Fruit fly (Drosophila melanogaster) whole organism, embryonic: Measurements from ENCODE around the gene Art1.

Source experiments
- Asciz ChIP-seq: fragments of 200-800 bp; sonication (Bioruptor generic); optimal IDR thresholded peaks from 2 replicates; lab custom pipeline; 2017; ENCODE audit warnings: missing biosample characterization, mild to moderate bottlenecking, missing genetic modification characterization, missing genetic modification reagents
- Atf3 ChIP-seq: fragments of 200-800 bp; sonication (Bioruptor generic); optimal IDR thresholded peaks from 3 replicates; lab custom pipeline; 2016; ENCODE audit warnings: missing biosample characterization, missing genetic modification characterization
- Awh ChIP-seq: fragments of 200-800 bp; sonication (Bioruptor generic); IDR thresholded peaks from 2 replicates; pipeline ENCODE4, ENCODE4 v1.3.6; 2022; ENCODE audit warnings: missing biosample characterization, missing genetic modification characterization
- BtbVII ChIP-seq: fragments of 200-800 bp; sonication (Bioruptor generic); optimal IDR thresholded peaks from 3 replicates; lab custom pipeline; 2017; ENCODE audit warnings: missing biosample characterization, mild to moderate bottlenecking, missing genetic modification characterization
- CG11560 ChIP-seq: fragments of 200-800 bp; sonication (Bioruptor generic); IDR thresholded peaks from 3 replicates; pipeline ENCODE4 v1.3.6; 2022; ENCODE audit warnings: missing biosample characterization, missing genetic modification characterization
- CG12219 ChIP-seq: fragments of 200-800 bp; sonication (Bioruptor generic); optimal IDR thresholded peaks from 3 replicates; lab custom pipeline; 2018; ENCODE audit warnings: missing biosample characterization, mild to moderate bottlenecking, missing genetic modification characterization
- CG12942 ChIP-seq: fragments of 200-800 bp; sonication (Bioruptor generic); optimal IDR thresholded peaks from 3 replicates; lab custom pipeline; 2016; ENCODE audit warnings: missing biosample characterization, missing genetic modification characterization
- CG13624 ChIP-seq: fragments of 200-800 bp; sonication (Bioruptor generic); optimal IDR thresholded peaks from 2 replicates; lab custom pipeline; 2016; ENCODE audit warnings: missing biosample characterization, missing genetic modification characterization
- CG15011 ChIP-seq: fragments of 200-800 bp; sonication (Bioruptor generic); optimal IDR thresholded peaks from 3 replicates; lab custom pipeline; 2018; ENCODE audit warnings: missing biosample characterization, mild to moderate bottlenecking, missing genetic modification characterization
- CG1602 ChIP-seq: fragments of 200-800 bp; sonication (Bioruptor generic); optimal IDR thresholded peaks from 3 replicates; lab custom pipeline; 2016; ENCODE audit warnings: missing biosample characterization, missing genetic modification characterization
- CG18476 ChIP-seq: fragments of 200-800 bp; sonication (Bioruptor generic); optimal IDR thresholded peaks from 2 replicates; lab custom pipeline; 2016; ENCODE audit warnings: missing biosample characterization, mild to moderate bottlenecking, missing genetic modification characterization
- CG31365 ChIP-seq: fragments of 200-800 bp; sonication (Bioruptor generic); optimal IDR thresholded peaks from 2 replicates; lab custom pipeline; 2018; ENCODE audit warnings: missing biosample characterization, mild to moderate bottlenecking, missing genetic modification characterization
- CG32532 ChIP-seq: fragments of 200-800 bp; sonication (Bioruptor generic); IDR thresholded peaks from 2 replicates; pipeline ENCODE4 v1.3.6; 2022; ENCODE audit warnings: missing biosample characterization, missing genetic modification characterization
- CG33213 ChIP-seq: fragments of 200-800 bp; sonication (Bioruptor generic); optimal IDR thresholded peaks from 3 replicates; lab custom pipeline; 2016; ENCODE audit warnings: missing biosample characterization, missing genetic modification characterization
- CG5180 ChIP-seq: fragments of 200-800 bp; sonication (Bioruptor generic); optimal IDR thresholded peaks from 3 replicates; lab custom pipeline; 2017; ENCODE audit warnings: missing biosample characterization, missing genetic modification characterization, mild to moderate bottlenecking, moderate library complexity, missing genetic modification reagents
- CG6272 ChIP-seq: fragments of 200-800 bp; sonication (Bioruptor generic); IDR thresholded peaks from 2 replicates; pipeline ENCODE4 v1.3.6; 2022; ENCODE audit warnings: missing biosample characterization, missing genetic modification characterization
- CG7372 ChIP-seq: fragments of 200-800 bp; sonication (Bioruptor generic); IDR thresholded peaks from 2 replicates; pipeline ENCODE4 v1.3.6; 2022; ENCODE audit warnings: missing biosample characterization, missing genetic modification characterization
- CG7745 ChIP-seq: fragments of 200-800 bp; sonication (Bioruptor generic); optimal IDR thresholded peaks from 2 replicates; lab custom pipeline; 2018; ENCODE audit warnings: missing biosample characterization, mild to moderate bottlenecking, missing genetic modification characterization, moderate library complexity
- CG8281 ChIP-seq: fragments of 200-800 bp; sonication (Bioruptor generic); optimal IDR thresholded peaks from 2 replicates; lab custom pipeline; 2018; ENCODE audit warnings: missing biosample characterization, mild to moderate bottlenecking, missing genetic modification characterization, moderate library complexity
- CG8765 ChIP-seq: fragments of 200-800 bp; sonication (Bioruptor generic); IDR thresholded peaks from 2 replicates; pipeline ENCODE4 v1.3.6; 2022; ENCODE audit warnings: missing biosample characterization, missing genetic modification characterization
- Camta ChIP-seq: fragments of 200-800 bp; sonication (Bioruptor generic); optimal IDR thresholded peaks from 2 replicates; lab custom pipeline; 2016; ENCODE audit warnings: missing biosample characterization, missing genetic modification characterization
- Deaf1 ChIP-seq: fragments of 200-800 bp; optimal IDR thresholded peaks from 3 replicates; lab custom pipeline; 2019; ENCODE audit warnings: missing biosample characterization, mild to moderate bottlenecking, missing genetic modification characterization, moderate library complexity
- Dref ChIP-seq: fragments of 200-800 bp; sonication (Bioruptor generic); IDR thresholded peaks from 2 replicates; pipeline ENCODE4 v1.3.6; 2022; ENCODE audit warnings: missing biosample characterization, missing genetic modification characterization
- ERR ChIP-seq: fragments of 200-800 bp; sonication (Bioruptor generic); optimal IDR thresholded peaks from 2 replicates; lab custom pipeline; 2016; ENCODE audit warnings: missing biosample characterization, missing genetic modification characterization
- HHEX ChIP-seq: fragments of 200-800 bp; sonication (Bioruptor generic); optimal IDR thresholded peaks from 3 replicates; lab custom pipeline; 2017; ENCODE audit warnings: missing biosample characterization, mild to moderate bottlenecking, missing genetic modification characterization, missing genetic modification reagents
- Hr78 ChIP-seq, 2 experiments: fragments of 200-800 bp in 1 of 2; fragments of >200 bp in 1 of 2; sonication (Bioruptor generic) in 1 of 2; optimal IDR thresholded peaks; 2 replicates each; lab custom pipeline; 2017 to 2019; ENCODE audit warnings: missing biosample characterization in 2 of 2, missing genetic modification characterization in 2 of 2, mild to moderate bottlenecking in 1 of 2, moderate library complexity in 1 of 2
- Lhr ChIP-seq: fragments of 200-800 bp; sonication (Bioruptor generic); optimal IDR thresholded peaks from 3 replicates; lab custom pipeline; 2017; ENCODE audit warnings: mild to moderate bottlenecking, missing biosample characterization, missing genetic modification reagents, missing genetic modification characterization
- Max ChIP-seq: fragments of 200-800 bp; sonication (Bioruptor generic); optimal IDR thresholded peaks from 2 replicates; lab custom pipeline; 2016; ENCODE audit warnings: missing biosample characterization, mild to moderate bottlenecking, missing genetic modification characterization
- Myb ChIP-seq: fragments of 200-800 bp; sonication (Bioruptor generic); optimal IDR thresholded peaks from 2 replicates; lab custom pipeline; 2016; ENCODE audit warnings: missing biosample characterization, missing genetic modification characterization
- Nf-YA ChIP-seq: fragments of 200-800 bp; sonication (Bioruptor generic); IDR thresholded peaks from 2 replicates; pipeline ENCODE4 v1.3.6; 2022; ENCODE audit warnings: missing biosample characterization, missing genetic modification characterization
- Nf-YB ChIP-seq: fragments of 200-800 bp; sonication (Bioruptor generic); optimal IDR thresholded peaks from 3 replicates; lab custom pipeline; 2019; ENCODE audit warnings: missing biosample characterization, mild to moderate bottlenecking, missing genetic modification characterization, moderate library complexity
- NfI ChIP-seq: fragments of 200-800 bp; sonication (Bioruptor generic); optimal IDR thresholded peaks from 3 replicates; lab custom pipeline; 2018; ENCODE audit warnings: missing biosample characterization, mild to moderate bottlenecking, missing genetic modification characterization, moderate library complexity
- Oaz ChIP-seq: fragments of 200-800 bp; sonication (Bioruptor generic); IDR thresholded peaks from 2 replicates; pipeline ENCODE4 v1.3.6; 2022; ENCODE audit warnings: missing biosample characterization, missing genetic modification characterization
- Oli ChIP-seq: fragments of 200-800 bp; sonication (Bioruptor generic); optimal IDR thresholded peaks from 2 replicates; lab custom pipeline; 2018; ENCODE audit warnings: missing biosample characterization, mild to moderate bottlenecking, missing genetic modification characterization, moderate library complexity
- Opbp ChIP-seq: fragments of 200-800 bp; sonication (Bioruptor generic); IDR thresholded peaks from 3 replicates; pipeline ENCODE4 v1.3.6; 2022; ENCODE audit warnings: missing biosample characterization, missing genetic modification characterization; ENCODE audit not compliant: partially characterized antibody
- Scr ChIP-seq: fragments of 200-800 bp; sonication (Bioruptor generic); IDR thresholded peaks from 2 replicates; pipeline ENCODE4 v1.3.6; 2022; ENCODE audit warnings: missing biosample characterization, missing genetic modification characterization; ENCODE audit not compliant: partially characterized antibody
- Trl ChIP-seq, 3 experiments: fragments of >200 bp in 2 of 3; fragments of 200-800 bp in 1 of 3; sonication (Bioruptor generic) in 1 of 3; optimal IDR thresholded peaks; 2 replicates in 1 of 3; 3 replicates in 2 of 3; lab custom pipeline; 2016 to 2017; ENCODE audit warnings: missing biosample characterization in 1 of 3, missing genetic modification characterization in 1 of 3
- ab ChIP-seq: fragments of 200-800 bp; sonication (Bioruptor generic); optimal IDR thresholded peaks from 2 replicates; lab custom pipeline; 2016; ENCODE audit warnings: missing biosample characterization, missing genetic modification characterization
- al ChIP-seq: fragments of 200-800 bp; sonication (Bioruptor generic); IDR thresholded peaks from 2 replicates; pipeline ENCODE4 v1.3.6; 2022; ENCODE audit warnings: missing biosample characterization, missing genetic modification characterization
- bigmax ChIP-seq: fragments of 200-800 bp; sonication (Bioruptor generic); optimal IDR thresholded peaks from 2 replicates; lab custom pipeline; 2018; ENCODE audit warnings: missing biosample characterization, mild to moderate bottlenecking, missing genetic modification characterization
- cas ChIP-seq: fragments of 200-800 bp; sonication (Bioruptor generic); IDR thresholded peaks from 2 replicates; pipeline ENCODE4 v1.3.6; 2022; ENCODE audit warnings: missing biosample characterization, missing genetic modification characterization
- danr ChIP-seq: fragments of 200-800 bp; sonication (Bioruptor generic); IDR thresholded peaks from 2 replicates; pipeline ENCODE4 v1.3.6; 2022; ENCODE audit warnings: missing biosample characterization, missing genetic modification characterization
- fu2 ChIP-seq: fragments of 200-800 bp; sonication (Bioruptor generic); optimal IDR thresholded peaks from 2 replicates; lab custom pipeline; 2016; ENCODE audit warnings: missing biosample characterization, missing genetic modification characterization
- hbn ChIP-seq: fragments of 200-800 bp; sonication (Bioruptor generic); IDR thresholded peaks from 2 replicates; pipeline ENCODE4 v1.3.6; 2022; ENCODE audit warnings: missing biosample characterization, missing genetic modification characterization; ENCODE audit not compliant: partially characterized antibody
- mirr ChIP-seq: fragments of 200-800 bp; sonication (Bioruptor generic); optimal IDR thresholded peaks from 3 replicates; lab custom pipeline; 2018; ENCODE audit warnings: missing biosample characterization, mild to moderate bottlenecking, missing genetic modification characterization
- pros ChIP-seq: fragments of 200-800 bp; sonication (Bioruptor generic); optimal IDR thresholded peaks from 3 replicates; lab custom pipeline; 2019; ENCODE audit warnings: missing biosample characterization, mild to moderate bottlenecking, missing genetic modification characterization, moderate library complexity
- twi ChIP-seq: fragments of 200-800 bp; optimal IDR thresholded peaks from 2 replicates; lab custom pipeline; 2019; ENCODE audit warnings: missing biosample characterization, mild to moderate bottlenecking, missing genetic modification characterization, moderate library complexity
- zen ChIP-seq: fragments of 200-800 bp; sonication (Bioruptor generic); optimal IDR thresholded peaks from 3 replicates; lab custom pipeline; 2018; ENCODE audit warnings: missing biosample characterization, mild to moderate bottlenecking, missing genetic modification characterization, moderate library complexity
- zf30C ChIP-seq: fragments of 200-800 bp; sonication (Bioruptor generic); optimal IDR thresholded peaks from 3 replicates; lab custom pipeline; 2018; ENCODE audit warnings: missing biosample characterization, mild to moderate bottlenecking, missing genetic modification characterization
- zfh2 ChIP-seq: fragments of 200-800 bp; sonication (Bioruptor generic); optimal IDR thresholded peaks from 2 replicates; lab custom pipeline; 2016; ENCODE audit warnings: missing biosample characterization, missing genetic modification characterization

Gene Art1

dm6 chr3R:10784058-10784499 is 3.9 kb downstream of the Art1 start, which contains the start of the genes mRpL37 and Rbp1 (continued):
- TF ChIP-seq Oaz (GFP tag; lab: Robert Waterston, UW) = no peak
- TF ChIP-seq Hr78 (GFP tag; optimal IDR thresholded peaks at IDR 0.05; lab: Kevin White, UChicago) = no peak
- TF ChIP-seq CG6272 = peak; percentile 87
- TF ChIP-seq Atf3 (GFP tag; lab: Kevin White, UChicago) = no peak
- TF ChIP-seq Myb (GFP tag; lab: Kevin White, UChicago) = no peak
- peak; percentile 51 for TF ChIP-seq HHEX
- TF ChIP-seq CG32532 (GFP tag; lab: Robert Waterston, UW) = peak; percentile 85
- TF ChIP-seq cas (GFP tag; lab: Robert Waterston, UW) = no peak
- no peak for TF ChIP-seq Asciz (GFP tag; lab: Kevin White, UChicago)
- peak; percentile 75 for TF ChIP-seq CG12942 (GFP tag; lab: Kevin White, UChicago)
- peak; percentile 46 for TF ChIP-seq Dref (GFP tag; lab: Robert Waterston, UW)
- TF ChIP-seq NfI (GFP tag; lab: Kevin White, UChicago) = peak; percentile 71
- TF ChIP-seq zf30C (GFP tag; lab: Kevin White, UChicago) = no peak
- TF ChIP-seq Deaf1 (tag; lab: Kevin White, UChicago) = no peak
- TF ChIP-seq Scr (GFP tag; lab: Robert Waterston, UW) = peak; percentile 99
- no peak for TF ChIP-seq Nf-YA (GFP tag; lab: Robert Waterston, UW)
- peak; percentile 64 for TF ChIP-seq Lhr (GFP tag; lab: Kevin White, UChicago)
- peak; percentile 67 for TF ChIP-seq Max (GFP tag; lab: Kevin White, UChicago)
- peak; percentile 66 for TF ChIP-seq Oli (tag; lab: Kevin White, UChicago)
- TF ChIP-seq CG33213 (GFP tag; lab: Kevin White, UChicago) = no peak
- no peak for TF ChIP-seq Nf-YB
- TF ChIP-seq CG15011 (GFP tag; lab: Kevin White, UChicago) = no peak
- peak; percentile 52 for TF ChIP-seq danr
- peak; percentile 67 for TF ChIP-seq zfh2 (GFP tag; lab: Kevin White, UChicago)
- peak; percentile 76 for TF ChIP-seq twi (tag; lab: Kevin White, UChicago)
- TF ChIP-seq al (GFP tag; lab: Robert Waterston, UW) = peak; percentile 85
- TF ChIP-seq Awh = no peak
- TF ChIP-seq ERR (GFP tag; lab: Kevin White, UChicago) = no peak
- TF ChIP-seq CG5180 (GFP tag; lab: Kevin White, UChicago) = no peak
- peak; percentile 33 for TF ChIP-seq Camta (GFP tag; lab: Kevin White, UChicago)
- no peak for TF ChIP-seq pros (GFP tag; lab: Kevin White, UChicago)
- TF ChIP-seq CG13624 (GFP tag; lab: Kevin White, UChicago) = peak; percentile 33
- TF ChIP-seq mirr = no peak
- peak; percentile 63 for TF ChIP-seq CG18476 (GFP tag; lab: Kevin White, UChicago)
- TF ChIP-seq CG8765 (GFP tag; lab: Robert Waterston, UW) = peak; percentile 84
- no peak for TF ChIP-seq CG12219
- TF ChIP-seq CG8281 (tag; lab: Kevin White, UChicago) = no peak
- TF ChIP-seq Opbp (GFP tag; lab: Robert Waterston, UW) = peak; percentile 68
- TF ChIP-seq CG31365 (tag; lab: Kevin White, UChicago) = no peak
- no peak for TF ChIP-seq Trl (optimal IDR thresholded peaks at IDR 0.05; lab: Kevin White, UChicago)
- peak; percentile 69 for TF ChIP-seq Trl (GFP tag; optimal IDR thresholded peaks at IDR 0.05; lab: Kevin White, UChicago)
- TF ChIP-seq CG7745 (tag; lab: Kevin White, UChicago) = no peak
- no peak for TF ChIP-seq bigmax
- TF ChIP-seq ab (GFP tag; lab: Kevin White, UChicago) = no peak
- no peak for TF ChIP-seq fu2 (GFP tag; lab: Kevin White, UChicago)
- peak; percentile 78 for TF ChIP-seq hbn (GFP tag; lab: Robert Waterston, UW)
- TF ChIP-seq CG7372 (GFP tag; lab: Robert Waterston, UW) = peak; percentile 54; the same call in 1 of the 2 replicates
- TF ChIP-seq BtbVII (GFP tag; lab: Kevin White, UChicago) = no peak
- peak; percentile 76 for TF ChIP-seq CG1602 (GFP tag; lab: Kevin White, UChicago)
- TF ChIP-seq CG11560 (tag; lab: Robert Waterston, UW) = no peak
- TF ChIP-seq zen (tag; lab: Kevin White, UChicago) = peak; percentile 71
